Worm (Caenorhabditis elegans) whole organism, early embryonic: ENCODE measurements around the gene C15H11.13.

ENCODE experiments used
- B0310.2 ChIP-seq: sonication (generic microtip); optimal IDR thresholded peaks from 2 replicates; lab custom pipeline; 2016; ENCODE audit warnings: mild to moderate bottlenecking, missing genetic modification characterization, missing compliant biosample characterization
- aly-1 ChIP-seq: sonication (generic microtip); optimal IDR thresholded peaks from 2 replicates; lab custom pipeline; 2016; ENCODE audit warnings: missing genetic modification characterization, missing compliant biosample characterization
- ama-1 ChIP-seq: fragments of 150-350 bp; optimal IDR thresholded peaks from 2 replicates; lab custom pipeline; 2014
- ceh-13 ChIP-seq: fragments of 200-800 bp; sonication (Bioruptor generic); optimal IDR thresholded peaks from 2 replicates; lab custom pipeline; 2018; ENCODE audit warnings: mild to moderate bottlenecking, missing genetic modification characterization, missing compliant biosample characterization
- ceh-36 ChIP-seq: sonication (generic microtip); optimal IDR thresholded peaks from 2 replicates; lab custom pipeline; 2016; ENCODE audit warnings: missing genetic modification characterization, inconsistent platforms, missing compliant biosample characterization
- flt-1 ChIP-seq: fragments of 200-800 bp; sonication (Bioruptor generic); IDR thresholded peaks from 2 replicates; pipeline ENCODE4 v1.3.6; 2022; ENCODE audit warnings: missing genetic modification characterization, missing compliant biosample characterization
- hmbx-1 ChIP-seq: sonication (generic microtip); optimal IDR thresholded peaks from 2 replicates; lab custom pipeline; 2016; ENCODE audit warnings: mild to moderate bottlenecking, missing genetic modification characterization, missing compliant biosample characterization
- hmg-4 ChIP-seq: fragments of 200-800 bp; sonication (Bioruptor generic); optimal IDR thresholded peaks from 2 replicates; lab custom pipeline; 2018; ENCODE audit warnings: mild to moderate bottlenecking, missing genetic modification characterization, missing compliant biosample characterization
- scrt-1 ChIP-seq: fragments of 200-800 bp; sonication (Bioruptor generic); IDR thresholded peaks from 2 replicates; pipeline ENCODE4 v1.3.6; 2022; ENCODE audit warnings: missing genetic modification characterization, missing compliant biosample characterization
- sea-1 ChIP-seq: fragments of 200-800 bp; sonication (Bioruptor generic); conservative IDR thresholded peaks from 2 replicates; pipeline ENCODE4 v1.3.6; 2022; ENCODE audit warnings: missing genetic modification characterization, missing compliant biosample characterization
- tbx-11 ChIP-seq: fragments of 200-800 bp; sonication (Bioruptor generic); IDR thresholded peaks from 2 replicates; pipeline ENCODE4 v1.3.6; 2022; ENCODE audit warnings: missing genetic modification characterization, missing compliant biosample characterization
- tbx-37 ChIP-seq: fragments of 200-800 bp; sonication (Bioruptor generic); conservative IDR thresholded peaks from 2 replicates; pipeline ENCODE4 v1.3.6; 2022; ENCODE audit warnings: missing genetic modification reagents, missing genetic modification characterization, missing compliant biosample characterization
- tra-4 ChIP-seq: sonication (generic microtip); optimal IDR thresholded peaks from 2 replicates; lab custom pipeline; 2017; ENCODE audit warnings: missing genetic modification characterization, missing compliant biosample characterization

- no peak for TF ChIP-seq tbx-11
- TF ChIP-seq sea-1 = no peak
- no peak for TF ChIP-seq ceh-13 (GFP tag; lab: Kevin White, UChicago)
- no peak for TF ChIP-seq ama-1 (lab: Kevin White, UChicago)
- no peak for TF ChIP-seq scrt-1
- no peak for TF ChIP-seq tbx-37
- no peak for TF ChIP-seq hmg-4
- no peak for TF ChIP-seq B0310.2
- no peak for TF ChIP-seq tra-4 (tag; lab: Kevin White, UChicago)
- TF ChIP-seq hmbx-1 (tag; lab: Kevin White, UChicago) = no peak
- TF ChIP-seq aly-1 (tag; lab: Kevin White, UChicago) = no peak
- no peak for TF ChIP-seq flt-1 (GFP tag; lab: Robert Waterston, UW)
- no peak for TF ChIP-seq ceh-36 (tag; lab: Kevin White, UChicago)
These were observed 37.4 kb downstream of the C15H11.13 start, which contains the start of gene egl-1 for ce11 chrV:14432259-14432658.
